Worm (Caenorhabditis elegans) whole organism, midembryonic: ENCODE results near the gene C43H6.12.

Experiments used
- klf-2 ChIP-seq: fragments of 200-800 bp; sonication (Bioruptor generic); conservative IDR thresholded peaks from 2 replicates; pipeline ENCODE4 v1.3.6; 2022; ENCODE audit warnings: missing genetic modification reagents, missing genetic modification characterization, missing compliant biosample characterization
- med-1 ChIP-seq: sonication (generic microtip); optimal IDR thresholded peaks from 2 replicates; lab custom pipeline; 2017; ENCODE audit warnings: missing genetic modification characterization, mild to moderate bottlenecking, missing compliant biosample characterization, antibody characterized with exemption, missing genetic modification reagents; ENCODE audit not compliant: insufficient read depth
- ref-1 ChIP-seq: fragments of 200-800 bp; sonication (Bioruptor generic); conservative IDR thresholded peaks from 2 replicates; pipeline ENCODE4 v1.3.6; 2022; ENCODE audit warnings: missing genetic modification reagents, missing genetic modification characterization, missing compliant biosample characterization
- ztf-29 ChIP-seq: fragments of 200-800 bp; sonication (Bioruptor generic); IDR thresholded peaks from 2 replicates; pipeline ENCODE4 v1.3.6; 2022; ENCODE audit warnings: missing genetic modification reagents, missing genetic modification characterization, missing compliant biosample characterization

DNA sequence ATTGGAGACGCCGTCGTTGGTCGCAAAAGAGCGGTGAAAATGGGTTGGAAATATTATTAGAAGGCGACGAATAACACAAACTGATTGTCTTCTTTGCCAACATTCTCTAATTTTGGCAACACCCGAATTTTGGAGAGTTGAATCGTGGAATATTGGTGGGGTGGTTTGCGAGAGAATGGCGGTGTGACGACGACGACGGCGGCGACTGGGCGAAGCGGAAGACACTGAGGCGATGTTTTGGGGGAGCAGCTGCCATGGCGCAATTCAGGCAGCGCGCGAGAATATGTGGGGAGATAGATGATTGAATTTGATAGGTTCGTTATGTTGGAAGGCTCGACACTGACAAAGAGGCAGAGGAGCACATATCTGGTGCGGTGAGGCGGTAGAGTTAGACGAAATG is 41.6 kb downstream of the C43H6.12 start:
- TF ChIP-seq med-1 (no peak), klf-2 (GFP tag; lab: Robert Waterston, UW) (no peak), ref-1 (GFP tag; lab: Robert Waterston, UW) (no peak), ztf-29 (no peak)
